Worm (Caenorhabditis elegans) whole organism, L4 larva: ENCODE measurements around the gene Y37D8A.6.

Experiments used
- ama-1 ChIP-seq: fragments of 150-350 bp; optimal IDR thresholded peaks from 2 replicates; lab custom pipeline; 2014; ENCODE audit warnings: inconsistent platforms, mixed read lengths
- ceh-62 ChIP-seq: sonication (generic microtip); optimal IDR thresholded peaks from 2 replicates; lab custom pipeline; 2017; ENCODE audit warnings: missing biosample characterization, missing genetic modification characterization
- pha-4 ChIP-seq, 2 experiments: fragments of 150-350 bp in 1 of 2; fragments of 200-800 bp in 1 of 2; sonication (Bioruptor generic) in 1 of 2; IDR thresholded peaks in 1 of 2; optimal IDR thresholded peaks in 1 of 2; 2 replicates each; pipeline versions ENCODE4 v1.3.6 to Lab custom; 2014 to 2022; ENCODE audit warnings: missing genetic modification characterization in 2 of 2, missing genetic modification reagents in 2 of 2, missing biosample characterization in 1 of 2, missing compliant biosample characterization in 1 of 2
- pqm-1 ChIP-seq: sonication (generic microtip); optimal IDR thresholded peaks from 2 replicates; lab custom pipeline; 2017; ENCODE audit warnings: missing biosample characterization, missing genetic modification characterization
- skn-1 ChIP-seq: fragments of 150-350 bp; optimal IDR thresholded peaks from 2 replicates; lab custom pipeline; 2014; ENCODE audit warnings: missing biosample characterization, missing genetic modification characterization

ce11 chrIII:12829068-12829467 is 41.0 kb downstream of the Y37D8A.6 start, which contains the start of gene Y37D8A.3:
- TF ChIP-seq pha-4 (GFP tag; IDR thresholded peaks at IDR 0.05; lab: Robert Waterston, UW) = no peak
- no peak for TF ChIP-seq pha-4 (tag; optimal IDR thresholded peaks at IDR 0.05; lab: Kevin White, UChicago)
- TF ChIP-seq ceh-62 (tag; lab: Kevin White, UChicago) = no peak
- no peak for TF ChIP-seq skn-1 (tag; lab: Kevin White, UChicago)
- TF ChIP-seq pqm-1 = no peak
- TF ChIP-seq ama-1 (lab: Kevin White, UChicago) = no peak
